Worm (Caenorhabditis elegans) whole organism, L4/young adult: Measurements from ENCODE around the gene sru-37.

Source experiments
- W03F9.2 ChIP-seq: fragments of 150-350 bp; optimal IDR thresholded peaks from 2 replicates; lab custom pipeline; 2014; ENCODE audit warnings: missing biosample characterization, missing genetic modification characterization
- dao-5 ChIP-seq: sonication (generic microtip); optimal IDR thresholded peaks from 2 replicates; lab custom pipeline; 2016; ENCODE audit warnings: missing genotype, missing genetic modification characterization, moderate library complexity, missing compliant biosample characterization
- him-1 ChIP-seq: sonication (generic microtip); optimal IDR thresholded peaks from 2 replicates; lab custom pipeline; 2016; ENCODE audit warnings: missing genotype, missing genetic modification reagents, missing genetic modification characterization, missing compliant biosample characterization

sru-37 gene

ce11 chrV:9805161-9805560, at the start of gene sru-37:
Gene sru-37, plus strand, starts transcription at chrV:9805461.
- no peak for TF ChIP-seq W03F9.2 (tag; lab: Kevin White, UChicago)
- no peak for TF ChIP-seq him-1 (tag; lab: Kevin White, UChicago)
- TF ChIP-seq dao-5 = no peak

- no peak for TF ChIP-seq dao-5
- no peak for TF ChIP-seq him-1 (tag; lab: Kevin White, UChicago)
- no peak for TF ChIP-seq W03F9.2 (tag; lab: Kevin White, UChicago)
Measured at ce11 chrV:9755725-9756124, 49.5 kb upstream of the sru-37 start, which contains the start of gene F58E6.8. Gene F58E6.8, minus strand, starts transcription at chrV:9755825.

- TF ChIP-seq him-1 (tag; lab: Kevin White, UChicago) (no peak), W03F9.2 (tag; lab: Kevin White, UChicago) (no peak), dao-5 (no peak)
Measured at ce11 chrV:9756242-9756641, 49.0 kb upstream of the sru-37 start, which contains the start of gene hrg-3. Gene hrg-3, plus strand, starts transcription at chrV:9756468.

ce11 chrV:9757884-9758283, 47.4 kb upstream of the sru-37 start, which contains the start of gene F58E6.11:
Gene F58E6.11, minus strand, starts transcription at chrV:9757984.
- TF ChIP-seq dao-5 = no peak
- TF ChIP-seq him-1 (tag; lab: Kevin White, UChicago) = no peak
- no peak for TF ChIP-seq W03F9.2 (tag; lab: Kevin White, UChicago)

- TF ChIP-seq dao-5 = no peak
- TF ChIP-seq him-1 (tag; lab: Kevin White, UChicago) = no peak
- no peak for TF ChIP-seq W03F9.2 (tag; lab: Kevin White, UChicago)
Measured at ce11 chrV:9758437-9758836, 46.8 kb upstream of the sru-37 start.

ce11 chrV:9763759-9764158, 41.5 kb upstream of the sru-37 start:
- TF ChIP-seq dao-5 = no peak
- TF ChIP-seq W03F9.2 (tag; lab: Kevin White, UChicago) = no peak
- TF ChIP-seq him-1 (tag; lab: Kevin White, UChicago) = no peak

ce11 chrV:9764552-9764951, 40.7 kb upstream of the sru-37 start:
- no peak for TF ChIP-seq dao-5
- no peak for TF ChIP-seq W03F9.2 (tag; lab: Kevin White, UChicago)
- TF ChIP-seq him-1 (tag; lab: Kevin White, UChicago) = no peak

- no peak for TF ChIP-seq W03F9.2 (tag; lab: Kevin White, UChicago)
- no peak for TF ChIP-seq him-1 (tag; lab: Kevin White, UChicago)
Measured at ce11 chrV:9765622-9766021, 39.6 kb upstream of the sru-37 start.

ce11 chrV:9767941-9768340, 37.3 kb upstream of the sru-37 start:
- no peak for TF ChIP-seq dao-5
- no peak for TF ChIP-seq W03F9.2 (tag; lab: Kevin White, UChicago)
- no peak for TF ChIP-seq him-1 (tag; lab: Kevin White, UChicago)

- TF ChIP-seq him-1 (tag; lab: Kevin White, UChicago) (no peak), dao-5 (no peak), W03F9.2 (tag; lab: Kevin White, UChicago) (no peak)
Measured at ce11 chrV:9768828-9769778, 36.2 kb upstream of the sru-37 start, which contains the start of gene unc-42. Gene unc-42, minus strand, starts transcription at chrV:9769391.

ce11 chrV:9771311-9771710, 34.0 kb upstream of the sru-37 start:
- TF ChIP-seq W03F9.2 (tag; lab: Kevin White, UChicago) (no peak), him-1 (tag; lab: Kevin White, UChicago) (no peak), dao-5 (no peak)

ce11 chrV:9771970-9772369, 33.3 kb upstream of the sru-37 start, which contains the start of gene F46B6.2:
Gene F46B6.2, plus strand, starts transcription at chrV:9772285.
- TF ChIP-seq him-1 (tag; lab: Kevin White, UChicago) = no peak
- no peak for TF ChIP-seq W03F9.2 (tag; lab: Kevin White, UChicago)
- TF ChIP-seq dao-5 = no peak

ce11 chrV:9775734-9776133, 29.5 kb upstream of the sru-37 start, which contains the start of gene F46B6.12:
Gene F46B6.12, minus strand, starts transcription at chrV:9775834.
- no peak for TF ChIP-seq him-1 (tag; lab: Kevin White, UChicago)
- no peak for TF ChIP-seq dao-5
- TF ChIP-seq W03F9.2 (tag; lab: Kevin White, UChicago) = no peak

- TF ChIP-seq dao-5 (no peak), him-1 (tag; lab: Kevin White, UChicago) (no peak)
Measured at ce11 chrV:9777645-9778044, 27.6 kb upstream of the sru-37 start, which contains the start of gene smg-4. Gene smg-4, minus strand, starts transcription at chrV:9777745.
